Worm (Caenorhabditis elegans): ENCODE results near the gene C31E10.11.

C31E10.11 gene

DNA sequence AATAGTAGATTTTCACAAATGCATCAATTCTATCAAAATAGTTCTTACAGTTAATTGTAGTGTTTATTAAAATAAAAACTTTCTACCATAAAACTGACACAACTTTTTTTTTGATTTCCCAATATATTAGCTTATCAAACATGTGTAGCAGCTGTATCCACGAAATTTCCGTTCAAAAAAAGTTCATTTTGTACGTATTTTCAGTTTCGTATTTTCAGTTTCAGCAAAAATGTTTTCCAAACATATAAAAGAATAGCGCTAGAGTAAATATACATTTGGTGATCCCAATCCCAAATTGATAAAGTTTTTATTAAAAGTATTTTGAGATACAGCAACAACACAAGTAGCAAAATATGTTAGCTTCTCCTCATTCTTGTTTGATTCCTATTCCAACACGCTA lies 38.8 kb upstream of the C31E10.11 start:
- no peak for TF ChIP-seq attf-5 (GFP tag; optimal IDR thresholded peaks at IDR 0.05)
- TF ChIP-seq D2030.7 (GFP tag; IDR thresholded peaks at IDR 0.05) = no peak
- TF ChIP-seq T07F8.4 (tag; optimal IDR thresholded peaks at IDR 0.05) = no peak
- no peak for TF ChIP-seq hrde-1 (tag; optimal IDR thresholded peaks at IDR 0.05; ENCODE audit: borderline replicate concordance)
- no peak for TF ChIP-seq F39B2.1 (GFP tag; IDR thresholded peaks at IDR 0.05)
- no peak for TF ChIP-seq bed-1 (GFP tag; IDR thresholded peaks at IDR 0.05)
- TF ChIP-seq nfya-1 (tag; optimal IDR thresholded peaks at IDR 0.05; ENCODE audit: borderline replicate concordance, insufficient read depth) = no peak
- TF ChIP-seq Y53G8AR.9 (GFP tag; conservative IDR thresholded peaks at IDR 0.05) = no peak
- no peak for TF ChIP-seq lag-1 (GFP tag; IDR thresholded peaks at IDR 0.05)
- no peak for TF ChIP-seq nhr-27 (tag; optimal IDR thresholded peaks at IDR 0.05)
- TF ChIP-seq nhr-179 (tag; optimal IDR thresholded peaks at IDR 0.05) = no peak
- TF ChIP-seq lin-40 (tag; optimal IDR thresholded peaks at IDR 0.05) = no peak
- no peak for TF ChIP-seq gei-17 (GFP tag; optimal IDR thresholded peaks at IDR 0.05)

DNA sequence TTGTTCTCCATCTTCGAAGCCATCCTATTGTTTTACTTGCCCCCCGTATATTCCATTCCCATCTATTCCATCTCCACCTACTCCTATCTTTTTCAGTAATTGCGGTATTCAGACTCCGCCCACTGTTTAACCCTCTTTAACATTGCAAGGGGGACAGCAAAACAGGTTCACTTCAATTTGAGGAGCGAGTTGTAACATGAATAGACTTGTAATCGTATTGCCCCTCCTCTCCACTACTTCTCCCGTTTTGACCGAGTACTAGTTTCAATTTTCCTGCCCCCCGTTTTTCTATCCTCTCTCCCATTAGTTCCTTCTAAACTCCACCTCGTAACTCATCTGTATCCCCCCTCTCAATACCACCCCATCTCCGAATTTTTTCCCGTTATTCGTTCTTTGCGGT lies 37.9 kb upstream of the C31E10.11 start:
- no peak for TF ChIP-seq K11D2.4 (GFP tag; IDR thresholded peaks at IDR 0.05)
- no peak for TF ChIP-seq ZK185.1 (tag; optimal IDR thresholded peaks at IDR 0.05; ENCODE audit: poor library complexity, severe bottlenecking)
- no peak for TF ChIP-seq F22D6.2 (tag; optimal IDR thresholded peaks at IDR 0.05)
- TF ChIP-seq F10E7.11 (tag; optimal IDR thresholded peaks at IDR 0.05) = no peak
- TF ChIP-seq tbp1 (GFP tag; optimal IDR thresholded peaks at IDR 0.05) = no peak
- no peak for TF ChIP-seq cebp-2 (GFP tag; IDR thresholded peaks at IDR 0.05)
- TF ChIP-seq egl-18 (GFP tag; IDR thresholded peaks at IDR 0.05) = no peak
- no peak for TF ChIP-seq F39B2.1 (GFP tag; IDR thresholded peaks at IDR 0.05)
- TF ChIP-seq ets-4 (GFP tag; optimal IDR thresholded peaks at IDR 0.05) = no peak
- TF ChIP-seq B0019.2 (GFP tag; conservative IDR thresholded peaks at IDR 0.05) = no peak
- no peak for TF ChIP-seq hmg-1.2 (GFP tag; IDR thresholded peaks at IDR 0.05)
- no peak for TF ChIP-seq ama-1 (optimal IDR thresholded peaks at IDR 0.05)
- TF ChIP-seq ama-1 (GFP tag; optimal IDR thresholded peaks at IDR 0.05) = no peak
- TF ChIP-seq Y53F4B.3 (GFP tag; IDR thresholded peaks at IDR 0.05) = no peak
- no peak for TF ChIP-seq F57A8.1 (GFP tag; optimal IDR thresholded peaks at IDR 0.05)
- no peak for TF ChIP-seq lin-26 (GFP tag; IDR thresholded peaks at IDR 0.05)
- no peak for TF ChIP-seq B0035.1 (tag; optimal IDR thresholded peaks at IDR 0.05)
- no peak for TF ChIP-seq sdz-38 (tag; optimal IDR thresholded peaks at IDR 0.05)
- no peak for TF ChIP-seq ceh-79 (tag; optimal IDR thresholded peaks at IDR 0.05)
- TF ChIP-seq snpc-3.4 (tag; optimal IDR thresholded peaks at IDR 0.05) = no peak
- TF ChIP-seq K12H6.12 (tag; optimal IDR thresholded peaks at IDR 0.05) = no peak

DNA sequence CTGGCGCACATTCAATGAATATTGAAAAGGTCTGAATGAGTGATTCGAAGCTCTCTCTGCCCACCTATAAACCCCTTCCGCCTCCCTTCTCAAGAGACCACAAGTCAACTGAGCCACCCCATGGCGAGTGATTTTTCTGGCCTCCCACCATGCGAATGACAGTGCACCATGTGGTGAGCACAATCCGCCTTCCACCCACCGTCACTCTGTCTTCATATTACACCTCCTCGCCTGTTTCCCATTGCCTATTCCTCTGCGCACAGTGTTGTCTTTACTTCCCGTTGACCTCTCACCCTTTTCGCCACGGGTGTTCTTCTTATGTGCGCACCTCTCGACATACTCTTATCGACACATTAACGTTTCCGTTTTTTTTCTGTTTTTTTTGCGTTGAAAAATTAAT lies 36.3 kb upstream of the C31E10.11 start:
- TF ChIP-seq zfh-2 (GFP tag; conservative IDR thresholded peaks at IDR 0.05) (peak; percentile 34; the same call in 1 of the 2 replicates), T26A5.8 (tag; optimal IDR thresholded peaks at IDR 0.05) (no peak)

DNA sequence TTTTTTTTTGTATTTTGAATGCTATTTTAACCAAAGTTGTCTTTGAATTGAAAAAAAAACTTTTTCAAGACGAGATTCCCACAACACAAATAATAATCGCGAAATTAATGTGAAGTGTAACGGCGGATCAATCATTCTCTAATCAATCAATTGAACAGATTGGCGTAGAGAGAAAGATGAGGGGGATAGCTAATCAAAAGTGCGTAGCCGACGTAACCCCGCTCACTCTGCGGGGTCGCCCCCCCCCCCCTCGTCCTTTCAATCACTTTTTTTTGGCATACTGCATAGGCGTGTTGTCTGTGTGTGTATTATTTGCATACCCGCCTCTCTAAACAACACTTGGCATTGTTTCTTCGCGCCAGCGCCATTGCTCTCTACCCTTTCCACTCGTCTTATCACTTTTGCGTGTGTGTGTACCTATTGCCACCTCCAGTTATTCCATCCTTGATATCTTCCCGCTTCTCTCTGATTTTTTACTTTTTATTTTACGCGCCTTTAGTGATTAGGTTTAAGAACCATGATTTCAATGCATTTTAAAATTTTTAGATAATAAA lies 33.9 kb upstream of the C31E10.11 start:
- TF ChIP-seq C06A6.2 (GFP tag; conservative IDR thresholded peaks at IDR 0.05) (no peak), zfh-2 (GFP tag; conservative IDR thresholded peaks at IDR 0.05) (0 out of 2 replicates have a peak, but pooled peaks have one; percentile 25), T07F8.4 (tag; optimal IDR thresholded peaks at IDR 0.05) (no peak), repo-1 (tag; optimal IDR thresholded peaks at IDR 0.05) (no peak), mcd-1 (GFP tag; IDR thresholded peaks at IDR 0.05) (no peak), mes-4 (tag; optimal IDR thresholded peaks at IDR 0.05) (no peak), hlh-12 (tag; optimal IDR thresholded peaks at IDR 0.05) (no peak), Y67H2A.10 (GFP tag; conservative IDR thresholded peaks at IDR 0.05) (no peak), nhr-80 (tag; optimal IDR thresholded peaks at IDR 0.05) (peak; percentile 76), sptf-2 (GFP tag; optimal IDR thresholded peaks at IDR 0.05) (no peak)

Measured in whole organism, young adult.